Fruit fly (Drosophila melanogaster): ENCODE measurements around the gene wap.

- TF ChIP-seq Sp1 (GFP tag; optimal IDR thresholded peaks at IDR 0.05) (no peak), h (GFP tag; optimal IDR thresholded peaks at IDR 0.05) (no peak), Abd-B (GFP tag; optimal IDR thresholded peaks at IDR 0.05) (no peak), dmrt93B (GFP tag; optimal IDR thresholded peaks at IDR 0.05) (no peak)
Observed at dm6 chrX:22455023-22455422, at the start of gene wap.
